Worm (Caenorhabditis elegans): ENCODE measurements around the gene C54F6.15.

Gene C54F6.15

DNA sequence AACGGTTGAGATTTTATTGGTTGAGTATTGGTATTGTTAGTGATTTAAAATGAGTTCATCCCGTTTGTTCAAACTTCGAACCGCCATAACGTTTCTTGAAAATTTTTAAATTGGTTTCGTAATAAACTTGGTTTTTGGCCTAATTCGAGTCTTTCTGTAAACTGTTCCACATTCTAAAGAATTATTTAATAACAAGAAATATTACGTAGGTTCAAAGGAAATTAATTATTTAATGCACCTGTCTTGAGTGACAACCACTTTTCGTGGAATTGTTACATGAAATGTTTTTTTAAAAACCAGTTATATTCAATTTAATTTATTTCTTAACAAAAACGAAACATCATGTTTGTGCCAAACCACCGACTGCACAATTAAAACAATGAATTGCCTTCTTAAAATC, 21.0 kb downstream of the C54F6.15 start:
- TF ChIP-seq ceh-45 (GFP tag; IDR thresholded peaks at IDR 0.05), result no peak
- TF ChIP-seq pag-3 (tag; optimal IDR thresholded peaks at IDR 0.05; ENCODE audit: borderline replicate concordance), result no peak
- no peak for TF ChIP-seq odd-2 (tag; optimal IDR thresholded peaks at IDR 0.05)
- no peak for TF ChIP-seq ceh-48 (tag; optimal IDR thresholded peaks at IDR 0.05)
- TF ChIP-seq F13H6.1 (tag; optimal IDR thresholded peaks at IDR 0.05), result no peak
- no peak for TF ChIP-seq Y22D7AL.16 (tag; optimal IDR thresholded peaks at IDR 0.05)
- TF ChIP-seq hlh-15 (tag; optimal IDR thresholded peaks at IDR 0.05), result no peak
- no peak for TF ChIP-seq K02D7.2 (tag; optimal IDR thresholded peaks at IDR 0.05)
- no peak for TF ChIP-seq pat-9 (tag; optimal IDR thresholded peaks at IDR 0.05)
- no peak for TF ChIP-seq elt-4 (tag; optimal IDR thresholded peaks at IDR 0.05)
- TF ChIP-seq ceh-6 (GFP tag; optimal IDR thresholded peaks at IDR 0.05), result no peak
- TF ChIP-seq madf-2 (tag; optimal IDR thresholded peaks at IDR 0.05), result no peak
- no peak for TF ChIP-seq ceh-22 (tag; optimal IDR thresholded peaks at IDR 0.05)
- no peak for TF ChIP-seq ceh-24 (tag; optimal IDR thresholded peaks at IDR 0.05)
- no peak for TF ChIP-seq ceh-2 (tag; optimal IDR thresholded peaks at IDR 0.05)
- TF ChIP-seq sdc-2 (tag; optimal IDR thresholded peaks at IDR 0.05), result no peak
- TF ChIP-seq che-1 (tag; optimal IDR thresholded peaks at IDR 0.05), result no peak
- no peak for TF ChIP-seq zip-5 (tag; optimal IDR thresholded peaks at IDR 0.05)

ce11 chrV:7497440-7497839, 24.7 kb downstream of the C54F6.15 start, which contains the start of gene srh-79:
srh-79 (plus strand) TSS chrV:7497740.
- TF ChIP-seq fkh-6 (tag; optimal IDR thresholded peaks at IDR 0.05) (no peak), pag-3 (tag; optimal IDR thresholded peaks at IDR 0.05; ENCODE audit: borderline replicate concordance) (no peak), hlh-13 (GFP tag; optimal IDR thresholded peaks at IDR 0.05) (no peak), dve-1 (tag; optimal IDR thresholded peaks at IDR 0.05) (no peak), pha-2 (tag; optimal IDR thresholded peaks at IDR 0.05) (no peak), fax-1 (tag; optimal IDR thresholded peaks at IDR 0.05) (no peak), hlh-8 (tag; optimal IDR thresholded peaks at IDR 0.05) (no peak), dmd-4 (tag; optimal IDR thresholded peaks at IDR 0.05; ENCODE audit: borderline replicate concordance) (no peak), ceh-14 (tag; optimal IDR thresholded peaks at IDR 0.05) (no peak), ama-1 (optimal IDR thresholded peaks at IDR 0.05) (no peak), hlh-6 (tag; optimal IDR thresholded peaks at IDR 0.05) (no peak), fkh-10 (GFP tag; optimal IDR thresholded peaks at IDR 0.05) (no peak), pax-1 (tag; optimal IDR thresholded peaks at IDR 0.05) (no peak), ceh-2 (tag; optimal IDR thresholded peaks at IDR 0.05) (no peak), syd-9 (tag; optimal IDR thresholded peaks at IDR 0.05) (no peak)

- TF ChIP-seq eyg-1 (tag; optimal IDR thresholded peaks at IDR 0.05), result no peak
- no peak for TF ChIP-seq hlh-15 (tag; optimal IDR thresholded peaks at IDR 0.05)
- no peak for TF ChIP-seq ceh-24 (tag; optimal IDR thresholded peaks at IDR 0.05)
- TF ChIP-seq zip-5 (tag; optimal IDR thresholded peaks at IDR 0.05), result no peak
- no peak for TF ChIP-seq unc-86 (tag; optimal IDR thresholded peaks at IDR 0.05)
- no peak for TF ChIP-seq mec-3 (tag; optimal IDR thresholded peaks at IDR 0.05; ENCODE audit: borderline replicate concordance)
- no peak for TF ChIP-seq ceh-6 (GFP tag; optimal IDR thresholded peaks at IDR 0.05)
- TF ChIP-seq rnt-1 (tag; optimal IDR thresholded peaks at IDR 0.05), result no peak
- TF ChIP-seq syd-9 (tag; optimal IDR thresholded peaks at IDR 0.05), result no peak
- no peak for TF ChIP-seq hlh-8 (tag; optimal IDR thresholded peaks at IDR 0.05)
- TF ChIP-seq unc-55 (GFP tag; optimal IDR thresholded peaks at IDR 0.05), result no peak
- TF ChIP-seq fkh-6 (tag; optimal IDR thresholded peaks at IDR 0.05), result no peak
- TF ChIP-seq pqm-1 (tag; optimal IDR thresholded peaks at IDR 0.05), result no peak
- TF ChIP-seq dmd-4 (tag; optimal IDR thresholded peaks at IDR 0.05; ENCODE audit: borderline replicate concordance), result no peak
- TF ChIP-seq tbx-7 (tag; optimal IDR thresholded peaks at IDR 0.05), result no peak
- no peak for TF ChIP-seq ama-1 (optimal IDR thresholded peaks at IDR 0.05)
- TF ChIP-seq K02D7.2 (tag; optimal IDR thresholded peaks at IDR 0.05), result no peak
- no peak for TF ChIP-seq pax-1 (tag; optimal IDR thresholded peaks at IDR 0.05)
- no peak for TF ChIP-seq nhr-11 (tag; optimal IDR thresholded peaks at IDR 0.05)
- no peak for TF ChIP-seq ets-4 (tag; optimal IDR thresholded peaks at IDR 0.05)
Measured at ce11 chrV:7495189-7495588, 27.0 kb downstream of the C54F6.15 start, which contains the start of gene srbc-11. srbc-11 (minus strand) TSS chrV:7495289.
